Fruit fly (Drosophila melanogaster) whole organism, embryonic: ENCODE data around the gene halo.

Source experiments
- B-H1 ChIP-seq: fragments of 200-800 bp; sonication (Bioruptor generic); IDR thresholded peaks from 3 replicates; pipeline ENCODE4 v1.3.6; 2022; ENCODE audit warnings: missing biosample characterization, missing genetic modification characterization
- Bgb ChIP-seq: fragments of 200-800 bp; sonication (Bioruptor generic); IDR thresholded peaks from 2 replicates; pipeline ENCODE4 v1.3.6; 2022; ENCODE audit warnings: missing biosample characterization, missing genetic modification characterization; ENCODE audit not compliant: partially characterized antibody
- CG10462 ChIP-seq: fragments of 200-800 bp; sonication (Bioruptor generic); optimal IDR thresholded peaks from 2 replicates; lab custom pipeline; 2016; ENCODE audit warnings: missing biosample characterization, missing genetic modification characterization
- CG10979 ChIP-seq: fragments of 200-800 bp; sonication (Bioruptor generic); optimal IDR thresholded peaks from 2 replicates; lab custom pipeline; 2018; ENCODE audit warnings: missing biosample characterization, mild to moderate bottlenecking, missing genetic modification characterization, moderate library complexity
- CG14860 ChIP-seq: fragments of 200-800 bp; sonication (Bioruptor generic); IDR thresholded peaks from 3 replicates; pipeline ENCODE4 v1.3.6; 2022; ENCODE audit warnings: missing biosample characterization, missing genetic modification characterization; ENCODE audit not compliant: partially characterized antibody
- CG1647 ChIP-seq: fragments of 200-800 bp; sonication (Bioruptor generic); optimal IDR thresholded peaks from 3 replicates; lab custom pipeline; 2016; ENCODE audit warnings: missing biosample characterization, missing genetic modification characterization
- CG17328 ChIP-seq: fragments of 200-800 bp; sonication (Bioruptor generic); IDR thresholded peaks from 2 replicates; pipeline ENCODE4 v1.3.6; 2022; ENCODE audit warnings: missing biosample characterization, missing genetic modification characterization
- CG17802 ChIP-seq: fragments of 200-800 bp; sonication (Bioruptor generic); optimal IDR thresholded peaks from 2 replicates; lab custom pipeline; 2018; ENCODE audit warnings: missing biosample characterization, mild to moderate bottlenecking, missing genetic modification characterization, moderate library complexity
- CG1832 ChIP-seq: fragments of 200-800 bp; sonication (Bioruptor generic); optimal IDR thresholded peaks from 2 replicates; lab custom pipeline; 2017; ENCODE audit warnings: missing biosample characterization, mild to moderate bottlenecking, missing genetic modification characterization, inconsistent platforms
- CG2889 ChIP-seq: fragments of 200-800 bp; sonication (Bioruptor generic); IDR thresholded peaks from 3 replicates; pipeline ENCODE4 v1.3.6; 2022; ENCODE audit warnings: missing biosample characterization, missing genetic modification characterization
- CG4282 ChIP-seq: fragments of 200-800 bp; sonication (Bioruptor generic); optimal IDR thresholded peaks from 2 replicates; lab custom pipeline; 2016; ENCODE audit warnings: missing biosample characterization, missing genetic modification characterization
- CG6272 ChIP-seq: fragments of 200-800 bp; sonication (Bioruptor generic); IDR thresholded peaks from 2 replicates; pipeline ENCODE4 v1.3.6; 2022; ENCODE audit warnings: missing biosample characterization, missing genetic modification characterization
- CG7928 ChIP-seq: fragments of 200-800 bp; sonication (Bioruptor generic); optimal IDR thresholded peaks from 2 replicates; lab custom pipeline; 2017; ENCODE audit warnings: missing biosample characterization, mild to moderate bottlenecking, missing genetic modification characterization
- CG8359 ChIP-seq: fragments of 200-800 bp; sonication (Bioruptor generic); optimal IDR thresholded peaks from 2 replicates; lab custom pipeline; 2017; ENCODE audit warnings: missing biosample characterization, mild to moderate bottlenecking, missing genetic modification characterization, borderline replicate concordance
- CG8944 ChIP-seq: fragments of 200-800 bp; sonication (Bioruptor generic); optimal IDR thresholded peaks from 3 replicates; lab custom pipeline; 2016; ENCODE audit warnings: missing biosample characterization, missing genetic modification characterization
- CG9876 ChIP-seq: fragments of 200-800 bp; sonication (Bioruptor generic); optimal IDR thresholded peaks from 2 replicates; lab custom pipeline; 2016; ENCODE audit warnings: missing biosample characterization, missing genetic modification characterization
- CG9932 ChIP-seq: fragments of 200-800 bp; sonication (Bioruptor generic); IDR thresholded peaks from 2 replicates; pipeline ENCODE4 v1.3.6; 2022; ENCODE audit warnings: missing biosample characterization, missing genetic modification characterization
- CkIIα-i1 ChIP-seq: fragments of 200-800 bp; sonication (Bioruptor generic); IDR thresholded peaks from 2 replicates; pipeline ENCODE4 v1.3.6; 2022; ENCODE audit warnings: missing biosample characterization, missing genetic modification characterization
- D19B ChIP-seq: fragments of 200-800 bp; sonication (Bioruptor generic); optimal IDR thresholded peaks from 2 replicates; lab custom pipeline; 2017; ENCODE audit warnings: missing biosample characterization, mild to moderate bottlenecking, missing genetic modification characterization
- Deaf1 ChIP-seq: fragments of 200-800 bp; optimal IDR thresholded peaks from 3 replicates; lab custom pipeline; 2019; ENCODE audit warnings: missing biosample characterization, mild to moderate bottlenecking, missing genetic modification characterization, moderate library complexity
- Dp ChIP-seq: fragments of 200-800 bp; sonication (Bioruptor generic); optimal IDR thresholded peaks from 2 replicates; lab custom pipeline; 2018; ENCODE audit warnings: missing biosample characterization, mild to moderate bottlenecking, missing genetic modification characterization, moderate library complexity
- Dref ChIP-seq: fragments of 200-800 bp; sonication (Bioruptor generic); IDR thresholded peaks from 2 replicates; pipeline ENCODE4 v1.3.6; 2022; ENCODE audit warnings: missing biosample characterization, missing genetic modification characterization
- Fer2 ChIP-seq: fragments of 200-800 bp; sonication (Bioruptor generic); optimal IDR thresholded peaks from 2 replicates; lab custom pipeline; 2018; ENCODE audit warnings: missing biosample characterization, mild to moderate bottlenecking, missing genetic modification characterization, moderate library complexity
- Gug ChIP-seq: fragments of 200-800 bp; sonication (Bioruptor generic); IDR thresholded peaks from 4 replicates; pipeline ENCODE4 v1.3.6; 2022; ENCODE audit warnings: missing biosample characterization, missing genetic modification characterization
- Hmr ChIP-seq: fragments of 200-800 bp; sonication (Bioruptor generic); optimal IDR thresholded peaks from 3 replicates; lab custom pipeline; 2017; ENCODE audit warnings: mild to moderate bottlenecking, missing biosample characterization, missing genetic modification reagents, missing genetic modification characterization
- Lpt ChIP-seq: fragments of >200 bp; optimal IDR thresholded peaks from 2 replicates; lab custom pipeline; 2018; ENCODE audit warnings: missing biosample characterization, missing genetic modification characterization
- Mrtf ChIP-seq: fragments of 200-800 bp; sonication (Bioruptor generic); IDR thresholded peaks from 3 replicates; pipeline ENCODE4 v1.3.6; 2022; ENCODE audit warnings: missing biosample characterization, missing genetic modification characterization
- NC2β ChIP-seq: fragments of 200-800 bp; sonication (Bioruptor generic); optimal IDR thresholded peaks from 2 replicates; lab custom pipeline; 2016; ENCODE audit warnings: missing biosample characterization, missing genetic modification characterization
- Nf-YB ChIP-seq: fragments of 200-800 bp; sonication (Bioruptor generic); optimal IDR thresholded peaks from 3 replicates; lab custom pipeline; 2019; ENCODE audit warnings: missing biosample characterization, mild to moderate bottlenecking, missing genetic modification characterization, moderate library complexity
- Opbp ChIP-seq: fragments of 200-800 bp; sonication (Bioruptor generic); IDR thresholded peaks from 3 replicates; pipeline ENCODE4 v1.3.6; 2022; ENCODE audit warnings: missing biosample characterization, missing genetic modification characterization; ENCODE audit not compliant: partially characterized antibody
- Ptx1 ChIP-seq: fragments of 200-800 bp; sonication (Bioruptor generic); IDR thresholded peaks from 2 replicates; pipeline ENCODE4 v1.3.6; 2022; ENCODE audit warnings: missing biosample characterization, missing genetic modification characterization
- Rx ChIP-seq: fragments of 200-800 bp; sonication (Bioruptor generic); IDR thresholded peaks from 2 replicates; pipeline ENCODE4 v1.3.6; 2022; ENCODE audit warnings: missing biosample characterization, missing genetic modification characterization
- Sox102F ChIP-seq: fragments of 200-800 bp; sonication (Bioruptor generic); optimal IDR thresholded peaks from 2 replicates; lab custom pipeline; 2018; ENCODE audit warnings: missing biosample characterization, mild to moderate bottlenecking, missing genetic modification characterization, moderate library complexity
- Trl ChIP-seq, 3 experiments: fragments of >200 bp in 2 of 3; fragments of 200-800 bp in 1 of 3; sonication (Bioruptor generic) in 1 of 3; optimal IDR thresholded peaks; 2 replicates in 1 of 3; 3 replicates in 2 of 3; lab custom pipeline; 2016 to 2017; ENCODE audit warnings: missing biosample characterization in 1 of 3, missing genetic modification characterization in 1 of 3
- Usf ChIP-seq: fragments of 200-800 bp; sonication (Bioruptor generic); optimal IDR thresholded peaks from 2 replicates; lab custom pipeline; 2017; ENCODE audit warnings: missing genotype, missing biosample characterization, missing genetic modification characterization
- bab2 ChIP-seq: fragments of 200-800 bp; sonication (Bioruptor generic); optimal IDR thresholded peaks from 2 replicates; lab custom pipeline; 2016; ENCODE audit warnings: missing biosample characterization, missing genetic modification characterization
- crp ChIP-seq, 2 experiments: fragments of 200-800 bp; sonication (Bioruptor generic); optimal IDR thresholded peaks; 2 replicates in 1 of 2; 3 replicates in 1 of 2; lab custom pipeline; 2017; ENCODE audit warnings: missing biosample characterization in 2 of 2, missing genetic modification characterization in 2 of 2, mild to moderate bottlenecking in 1 of 2, moderate library complexity in 1 of 2
- dm ChIP-seq: fragments of 200-800 bp; sonication (Bioruptor generic); optimal IDR thresholded peaks from 3 replicates; lab custom pipeline; 2016; ENCODE audit warnings: missing biosample characterization, missing genetic modification characterization
- dpn ChIP-seq, 2 experiments: fragments of 200-800 bp; sonication (Bioruptor generic); optimal IDR thresholded peaks; 3 replicates each; lab custom pipeline; 2016; ENCODE audit warnings: missing biosample characterization in 2 of 2, missing genetic modification characterization in 2 of 2
- eve ChIP-seq, 2 experiments: fragments of >200 bp; optimal IDR thresholded peaks; 2 replicates each; lab custom pipeline; 2017; ENCODE audit warnings: missing biosample characterization in 2 of 2, missing genetic modification characterization in 2 of 2
- fd96Cb ChIP-seq: fragments of 200-800 bp; sonication (Bioruptor generic); optimal IDR thresholded peaks from 2 replicates; lab custom pipeline; 2018; ENCODE audit warnings: missing biosample characterization, mild to moderate bottlenecking, missing genetic modification characterization, moderate library complexity
- gcm ChIP-seq: fragments of 200-800 bp; sonication (Bioruptor generic); optimal IDR thresholded peaks from 2 replicates; lab custom pipeline; 2019; ENCODE audit warnings: missing biosample characterization, mild to moderate bottlenecking, missing genetic modification characterization, moderate library complexity
- ind ChIP-seq: fragments of 200-800 bp; sonication (Bioruptor generic); optimal IDR thresholded peaks from 3 replicates; lab custom pipeline; 2016; ENCODE audit warnings: missing biosample characterization, missing genetic modification characterization
- kah ChIP-seq: fragments of 200-800 bp; sonication (Bioruptor generic); optimal IDR thresholded peaks from 2 replicates; lab custom pipeline; 2018; ENCODE audit warnings: missing biosample characterization, mild to moderate bottlenecking, missing genetic modification characterization
- nom ChIP-seq: fragments of 200-800 bp; sonication (Bioruptor generic); optimal IDR thresholded peaks from 2 replicates; lab custom pipeline; 2017; ENCODE audit warnings: missing biosample characterization, missing genetic modification characterization, mild to moderate bottlenecking, moderate library complexity, missing genetic modification reagents
- otp ChIP-seq: fragments of 200-800 bp; sonication (Bioruptor generic); IDR thresholded peaks from 3 replicates; pipeline ENCODE4, ENCODE4 v1.3.6; 2022; ENCODE audit warnings: missing biosample characterization, missing genetic modification characterization
- pan ChIP-seq, 4 experiments: fragments of >200 bp in 3 of 4; fragments of 200-800 bp in 1 of 4; sonication (Bioruptor generic) in 1 of 4; optimal IDR thresholded peaks in 3 of 4; IDR thresholded peaks in 1 of 4; 2 replicates each; pipeline versions ENCODE4 v1.3.6 to Lab custom; 2017 to 2022; ENCODE audit warnings: missing biosample characterization in 2 of 4, missing genetic modification characterization in 2 of 4, mixed read lengths in 1 of 4
- repo ChIP-seq: fragments of 200-800 bp; sonication (Bioruptor generic); optimal IDR thresholded peaks from 2 replicates; lab custom pipeline; 2016; ENCODE audit warnings: missing biosample characterization, missing genetic modification characterization
- trem ChIP-seq: fragments of 200-800 bp; optimal IDR thresholded peaks from 3 replicates; lab custom pipeline; 2019; ENCODE audit warnings: missing biosample characterization, mild to moderate bottlenecking, missing genetic modification characterization, moderate library complexity

halo gene

DNA sequence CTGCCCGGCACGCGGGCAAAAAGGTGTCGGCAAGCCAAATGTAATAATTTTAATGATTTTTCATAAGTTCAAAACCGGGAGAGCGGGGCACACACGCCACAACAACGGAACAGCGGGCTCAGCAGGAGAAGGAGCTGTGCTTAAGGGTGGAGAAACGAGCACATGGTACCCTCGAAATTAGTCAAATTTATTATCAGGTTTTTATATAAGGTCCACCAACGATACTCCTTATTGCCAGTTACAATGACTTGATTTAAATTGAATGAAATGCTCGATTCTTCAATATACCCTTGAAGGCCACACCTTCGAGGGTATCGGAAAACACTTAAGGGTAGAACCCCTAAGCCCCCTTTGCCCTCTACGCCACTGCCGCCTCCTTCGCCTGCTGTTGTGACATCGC is 44.5 kb downstream of the halo start (continued):
- peak; percentile 41 for TF ChIP-seq gcm
- TF ChIP-seq CG10462: no peak
- TF ChIP-seq Hmr (GFP tag; lab: Kevin White, UChicago): peak; percentile 21
- no peak for TF ChIP-seq Dref (GFP tag; lab: Robert Waterston, UW)
- peak; percentile 65; the same call in 2 of the 3 replicates for TF ChIP-seq otp (GFP tag; lab: Robert Waterston, UW)
- TF ChIP-seq CG1647 (GFP tag; lab: Kevin White, UChicago): no peak
- no peak for TF ChIP-seq Dp (GFP tag; lab: Kevin White, UChicago)
- no peak for TF ChIP-seq Bgb (GFP tag; lab: Robert Waterston, UW)
- no peak for TF ChIP-seq Fer2
- no peak for TF ChIP-seq kah (GFP tag; lab: Kevin White, UChicago)
- TF ChIP-seq fd96Cb (tag; lab: Kevin White, UChicago): peak; percentile 35
- TF ChIP-seq nom (GFP tag; lab: Kevin White, UChicago): no peak
- peak; percentile 8 for TF ChIP-seq CG8944 (GFP tag; lab: Kevin White, UChicago)
- TF ChIP-seq CG9932: peak; percentile 33; the same call in 1 of the 2 replicates
- TF ChIP-seq Trl (optimal IDR thresholded peaks at IDR 0.05; lab: Kevin White, UChicago): no peak
- peak; percentile 2 for TF ChIP-seq Trl (GFP tag; optimal IDR thresholded peaks at IDR 0.05; lab: Kevin White, UChicago)
- no peak for TF ChIP-seq Usf
- TF ChIP-seq CG17328 (GFP tag; lab: Robert Waterston, UW): peak; percentile 52; the same call in 1 of the 2 replicates
- peak; percentile 24; the same call in 1 of the 3 replicates for TF ChIP-seq Mrtf (GFP tag; lab: Robert Waterston, UW)
- peak; percentile 78 for TF ChIP-seq D19B (GFP tag; lab: Kevin White, UChicago)
- TF ChIP-seq pan (optimal IDR thresholded peaks at IDR 0.05; lab: Kevin White, UChicago): peak in 1 of 2 experiments; percentile 30
- TF ChIP-seq pan (GFP tag; optimal IDR thresholded peaks at IDR 0.05 in 1 of 2, IDR thresholded peaks at IDR 0.05 in 1 of 2): peak in 1 of 2 experiments; percentile 57
- TF ChIP-seq Nf-YB: no peak
- no peak for TF ChIP-seq CG14860 (GFP tag; lab: Robert Waterston, UW)
- no peak for TF ChIP-seq NC2β (GFP tag; lab: Kevin White, UChicago)
- no peak for TF ChIP-seq dm (GFP tag; lab: Kevin White, UChicago)
- TF ChIP-seq CG10979: peak; percentile 64
- no peak for TF ChIP-seq CG8359 (GFP tag; lab: Kevin White, UChicago)
- TF ChIP-seq Opbp (GFP tag; lab: Robert Waterston, UW): no peak
- peak; percentile 5 to 18 for TF ChIP-seq dpn (GFP tag; optimal IDR thresholded peaks at IDR 0.05; lab: Kevin White, UChicago)
- TF ChIP-seq CG2889 (GFP tag; lab: Robert Waterston, UW): no peak
- TF ChIP-seq trem (tag; lab: Kevin White, UChicago): peak; percentile 5
- TF ChIP-seq Deaf1 (tag; lab: Kevin White, UChicago): no peak
- TF ChIP-seq Rx (GFP tag; lab: Robert Waterston, UW): peak; percentile 62
- TF ChIP-seq CG17802 (tag; lab: Kevin White, UChicago): no peak
- TF ChIP-seq CkIIα-i1 (GFP tag; lab: Robert Waterston, UW): no peak
- no peak for TF ChIP-seq repo (GFP tag; lab: Kevin White, UChicago)
- TF ChIP-seq ind: peak; percentile 27
- peak; percentile 2 for TF ChIP-seq Sox102F
- no peak for TF ChIP-seq eve (GFP tag; optimal IDR thresholded peaks at IDR 0.05; lab: Kevin White, UChicago)
- TF ChIP-seq CG9876 (GFP tag; lab: Kevin White, UChicago): no peak
- no peak for TF ChIP-seq crp (GFP tag; optimal IDR thresholded peaks at IDR 0.05; lab: Kevin White, UChicago)
- no peak for TF ChIP-seq CG1832 (GFP tag; lab: Kevin White, UChicago)
- no peak for TF ChIP-seq CG6272
- peak; percentile 6 for TF ChIP-seq bab2 (GFP tag; lab: Kevin White, UChicago)
- TF ChIP-seq CG7928 (GFP tag; lab: Kevin White, UChicago): no peak
- peak; percentile 62; the same call in 1 of the 2 replicates for TF ChIP-seq Ptx1 (GFP tag; lab: Robert Waterston, UW)
- no peak for TF ChIP-seq CG4282 (GFP tag; lab: Kevin White, UChicago)
- TF ChIP-seq Lpt (GFP tag; lab: Kevin White, UChicago): no peak
- peak; percentile 51 for TF ChIP-seq B-H1
- TF ChIP-seq Gug (GFP tag; lab: Robert Waterston, UW): peak; percentile 54; the same call in 2 of the 4 replicates
